Fruit fly (Drosophila melanogaster): Measurements from ENCODE around the gene Rsph9.

The Rsph9 gene

dm6 chr2L:17429788-17430587, 17.6 kb upstream of the Rsph9 start (continued):
- TF ChIP-seq Dfd (GFP tag; optimal IDR thresholded peaks at IDR 0.05) = no peak

dm6 chr2L:17427929-17428456, 15.6 kb upstream of the Rsph9 start:
- TF ChIP-seq Myc (optimal IDR thresholded peaks at IDR 0.05) (no peak), rgr (GFP tag; optimal IDR thresholded peaks at IDR 0.05) (peak; percentile 33), jim (GFP tag; optimal IDR thresholded peaks at IDR 0.05) (no peak), brk (GFP tag; optimal IDR thresholded peaks at IDR 0.05) (peak; percentile 8), usp (GFP tag; optimal IDR thresholded peaks at IDR 0.05) (no peak), Dif (GFP tag; optimal IDR thresholded peaks at IDR 0.05; ENCODE audit: partially characterized antibody) (peak; percentile 93), psq (GFP tag; optimal IDR thresholded peaks at IDR 0.05) (peak; percentile 24), Jra (GFP tag; optimal IDR thresholded peaks at IDR 0.05) (no peak), GATAd (GFP tag; optimal IDR thresholded peaks at IDR 0.05) (no peak), foxo (GFP tag; optimal IDR thresholded peaks at IDR 0.05) (peak in 1 of 2 experiments; percentile 8), fru (GFP tag; optimal IDR thresholded peaks at IDR 0.05) (peak; percentile 8), pan (optimal IDR thresholded peaks at IDR 0.05) (no peak), Hr83 (GFP tag; optimal IDR thresholded peaks at IDR 0.05; ENCODE audit: poor library complexity, severe bottlenecking) (no peak), br (GFP tag; optimal IDR thresholded peaks at IDR 0.05) (peak; percentile 41), dl (GFP tag; optimal IDR thresholded peaks at IDR 0.05; ENCODE audit: insufficient read depth in 1 of 2, partially characterized antibody in 2 of 2) (peak; percentile 78 to 83), Hnf4 (GFP tag; optimal IDR thresholded peaks at IDR 0.05) (peak; percentile 39), CrebA (GFP tag; optimal IDR thresholded peaks at IDR 0.05; ENCODE audit: borderline replicate concordance) (peak; percentile 50), Sp1 (GFP tag; optimal IDR thresholded peaks at IDR 0.05) (peak; percentile 20), h (GFP tag; optimal IDR thresholded peaks at IDR 0.05) (peak; percentile 86), Hr78 (GFP tag; optimal IDR thresholded peaks at IDR 0.05) (no peak), Rel (GFP tag; optimal IDR thresholded peaks at IDR 0.05) (peak; percentile 41), Rel (tag; optimal IDR thresholded peaks at IDR 0.05) (peak; percentile 61)

DNA sequence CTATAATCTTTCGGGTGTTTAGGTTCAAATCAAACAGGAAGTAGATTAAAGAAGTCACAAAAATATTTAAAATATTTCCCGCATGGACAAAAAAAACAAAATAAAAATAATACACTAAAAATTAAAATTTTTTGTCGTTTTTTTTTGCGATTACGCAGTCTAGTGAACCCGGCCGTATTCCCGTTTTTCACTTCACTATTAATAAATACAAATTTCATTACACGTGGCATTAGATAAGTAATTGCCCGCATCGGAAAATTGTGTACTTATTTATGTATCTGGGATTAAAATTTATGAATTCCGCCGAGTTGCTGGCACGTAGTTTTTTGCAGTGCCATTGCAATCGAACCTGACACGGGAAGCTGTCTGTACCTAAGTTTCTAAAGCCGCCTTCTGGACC, 14.8 kb upstream of the Rsph9 start:
- TF ChIP-seq sv (GFP tag; optimal IDR thresholded peaks at IDR 0.05) (no peak), ey (GFP tag; optimal IDR thresholded peaks at IDR 0.05) (peak; percentile 8), foxo (GFP tag; optimal IDR thresholded peaks at IDR 0.05) (peak in 1 of 2 experiments; percentile 3), Jra (GFP tag; optimal IDR thresholded peaks at IDR 0.05) (no peak), br (GFP tag; optimal IDR thresholded peaks at IDR 0.05) (no peak), pan (optimal IDR thresholded peaks at IDR 0.05) (no peak), fru (GFP tag; optimal IDR thresholded peaks at IDR 0.05) (peak; percentile 1)

- TF ChIP-seq Rel (GFP tag; optimal IDR thresholded peaks at IDR 0.05) (no peak), Rel (tag; optimal IDR thresholded peaks at IDR 0.05) (peak; percentile 84), fru (GFP tag; optimal IDR thresholded peaks at IDR 0.05) (no peak)
These were observed 13.0 kb upstream of the Rsph9 start for dm6 chr2L:17425412-17425811.

DNA sequence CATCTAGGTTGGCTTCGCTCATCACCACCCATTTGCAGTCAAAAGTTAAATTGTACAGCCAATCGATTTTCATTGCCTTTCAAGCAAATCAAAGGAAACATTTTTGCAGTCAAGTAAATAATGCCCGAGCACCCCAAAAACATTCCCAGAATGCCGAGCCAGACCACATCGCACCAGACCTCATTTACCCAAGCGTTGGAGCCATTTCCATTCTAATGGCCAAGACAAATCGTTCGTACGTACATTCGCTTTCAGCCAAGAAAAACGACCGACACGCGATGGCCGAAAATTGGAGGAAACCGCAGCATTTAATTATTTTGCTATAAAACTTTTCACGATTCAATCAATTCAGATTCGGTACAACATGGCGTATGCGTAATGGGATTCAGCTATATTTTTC, 12.6 kb upstream of the Rsph9 start:
- TF ChIP-seq N (GFP tag; optimal IDR thresholded peaks at IDR 0.05) (no peak), OdsH (GFP tag; optimal IDR thresholded peaks at IDR 0.05) (no peak), sv (GFP tag; optimal IDR thresholded peaks at IDR 0.05) (no peak), tai (GFP tag; optimal IDR thresholded peaks at IDR 0.05) (no peak), Hr78 (GFP tag; optimal IDR thresholded peaks at IDR 0.05) (no peak), Jra (GFP tag; optimal IDR thresholded peaks at IDR 0.05) (no peak), fru (GFP tag; optimal IDR thresholded peaks at IDR 0.05) (no peak), HLH106 (tag; optimal IDR thresholded peaks at IDR 0.05) (no peak), dl (GFP tag; optimal IDR thresholded peaks at IDR 0.05; ENCODE audit: insufficient read depth in 1 of 2, partially characterized antibody in 2 of 2) (no peak), foxo (GFP tag; optimal IDR thresholded peaks at IDR 0.05) (no peak), sage (GFP tag; optimal IDR thresholded peaks at IDR 0.05) (no peak), Myc (optimal IDR thresholded peaks at IDR 0.05) (no peak), dsf (GFP tag; optimal IDR thresholded peaks at IDR 0.05; ENCODE audit: borderline replicate concordance) (no peak), brk (GFP tag; optimal IDR thresholded peaks at IDR 0.05) (no peak), CG32264 (GFP tag; optimal IDR thresholded peaks at IDR 0.05) (no peak), woc (GFP tag; optimal IDR thresholded peaks at IDR 0.05) (no peak), Hnf4 (GFP tag; optimal IDR thresholded peaks at IDR 0.05) (no peak), dmrt93B (GFP tag; optimal IDR thresholded peaks at IDR 0.05) (no peak), Dfd (GFP tag; optimal IDR thresholded peaks at IDR 0.05) (no peak)

Data from whole organism, wandering third instar larva.